Worm (Caenorhabditis elegans) whole organism, L4 larva: ENCODE measurements around the gene cut-2.

Experiments used
- ZK546.5 ChIP-seq, 2 experiments: sonication (generic microtip); optimal IDR thresholded peaks; 2 replicates each; lab custom pipeline; 2017; ENCODE audit warnings: missing biosample characterization in 2 of 2, missing genetic modification characterization in 2 of 2
- aha-1 ChIP-seq: fragments of 150-350 bp; peaks from one replicate; lab custom pipeline; 2014; ENCODE audit warnings: missing biosample characterization, missing genetic modification characterization
- aly-2 ChIP-seq: sonication (generic microtip); optimal IDR thresholded peaks from 2 replicates; lab custom pipeline; 2018; ENCODE audit warnings: missing biosample characterization, missing genetic modification characterization
- ceh-28 ChIP-seq: fragments of 150-350 bp; optimal IDR thresholded peaks from 2 replicates; lab custom pipeline; 2014; ENCODE audit warnings: missing biosample characterization, missing genetic modification reagents, missing genetic modification characterization
- ces-1 ChIP-seq: fragments of 150-350 bp; sonication (generic microtip); optimal IDR thresholded peaks from 4 replicates; lab custom pipeline; 2014; ENCODE audit warnings: missing biosample characterization, missing genetic modification reagents, missing genetic modification characterization
- egl-27 ChIP-seq: sonication (generic microtip); optimal IDR thresholded peaks from 3 replicates; lab custom pipeline; 2017; ENCODE audit warnings: missing biosample characterization, missing genetic modification reagents, missing genetic modification characterization
- fkh-10 ChIP-seq: fragments of 150-350 bp; optimal IDR thresholded peaks from 2 replicates; lab custom pipeline; 2014; ENCODE audit warnings: missing biosample characterization, missing genetic modification reagents, missing genetic modification characterization
- lsy-2 ChIP-seq, 2 experiments: fragments of 150-350 bp in 1 of 2; sonication (generic microtip) in 1 of 2; optimal IDR thresholded peaks; 2 replicates each; lab custom pipeline; 2014 to 2017; ENCODE audit warnings: missing biosample characterization in 2 of 2, missing genetic modification characterization in 2 of 2
- nhr-11 ChIP-seq: fragments of 150-350 bp; optimal IDR thresholded peaks from 2 replicates; lab custom pipeline; 2014; ENCODE audit warnings: missing biosample characterization, missing genetic modification characterization
- skn-1 ChIP-seq: fragments of 150-350 bp; optimal IDR thresholded peaks from 2 replicates; lab custom pipeline; 2014; ENCODE audit warnings: missing biosample characterization, missing genetic modification characterization
- snpc-4 ChIP-seq: fragments of 150-350 bp; optimal IDR thresholded peaks from 2 replicates; lab custom pipeline; 2014; ENCODE audit warnings: missing biosample characterization, missing genetic modification characterization
- tra-1 ChIP-seq: fragments of 200-800 bp; sonication (Bioruptor generic); IDR thresholded peaks from 2 replicates; pipeline ENCODE4 v1.3.6; 2022; ENCODE audit warnings: missing genetic modification reagents, missing genetic modification characterization, missing compliant biosample characterization

DNA sequence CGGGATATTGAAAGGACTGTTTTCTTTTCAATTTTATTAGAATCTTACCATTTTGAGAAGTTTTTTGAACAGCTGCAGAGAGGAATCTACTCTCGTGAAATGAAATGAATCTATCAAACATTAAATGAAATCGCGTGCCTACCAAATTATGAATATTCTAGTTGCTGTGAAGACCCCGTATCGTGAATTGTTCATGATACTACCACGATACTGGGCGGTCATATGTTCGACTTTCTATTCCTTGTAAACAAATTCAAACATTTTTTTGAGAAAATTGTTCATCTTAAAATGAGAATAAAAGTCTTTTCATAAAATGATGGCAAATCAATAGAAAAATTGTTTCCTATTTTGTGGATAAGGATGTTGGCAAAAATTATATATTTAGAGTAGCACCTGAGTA, 29.0 kb upstream of the cut-2 start, which contains the start of gene gcy-34:
- TF ChIP-seq snpc-4 (tag; lab: Kevin White, UChicago) (no peak), ZK546.5 (tag; optimal IDR thresholded peaks at IDR 0.05; lab: Kevin White, UChicago) (no peak), ces-1 (GFP tag; lab: Kevin White, UChicago) (no peak), skn-1 (tag; lab: Kevin White, UChicago) (no peak), lsy-2 (tag; optimal IDR thresholded peaks at IDR 0.05; lab: Kevin White, UChicago) (no peak), aha-1 (tag; lab: Kevin White, UChicago) (no peak), fkh-10 (GFP tag; lab: Kevin White, UChicago) (no peak), aly-2 (no peak), tra-1 (GFP tag; lab: Robert Waterston, UW) (no peak), ceh-28 (tag; lab: Kevin White, UChicago) (no peak), egl-27 (no peak), nhr-11 (tag; lab: Kevin White, UChicago) (no peak)
